Worm (Caenorhabditis elegans) whole organism, L2 larva: Measurements from ENCODE around the gene pph-4.2.
"Not testable (repeated sequence)": the region's sequence is repeated elsewhere in the genome, so short reads cannot be mapped to it uniquely, and the experiment has no call there.

Experiments used
- F13H6.1 ChIP-seq: sonication (generic microtip); optimal IDR thresholded peaks from 2 replicates; lab custom pipeline; 2016; ENCODE audit warnings: missing genetic modification characterization, missing compliant biosample characterization
- Y55F3AM.14 ChIP-seq: fragments of 200-800 bp; sonication (Bioruptor generic); optimal IDR thresholded peaks from 2 replicates; lab custom pipeline; 2018; ENCODE audit warnings: mild to moderate bottlenecking, missing genetic modification characterization, missing compliant biosample characterization
- ZK546.5 ChIP-seq: sonication (generic microtip); optimal IDR thresholded peaks from 2 replicates; lab custom pipeline; 2017; ENCODE audit warnings: missing biosample characterization, missing genetic modification characterization
- aly-2 ChIP-seq: fragments of 150-350 bp; optimal IDR thresholded peaks from 2 replicates; lab custom pipeline; 2014; ENCODE audit warnings: missing biosample characterization, missing genetic modification characterization
- ama-1 ChIP-seq: fragments of 150-350 bp; optimal IDR thresholded peaks from 2 replicates; lab custom pipeline; 2018; ENCODE audit warnings: inconsistent platforms
- blmp-1 ChIP-seq: sonication (generic microtip); optimal IDR thresholded peaks from 2 replicates; lab custom pipeline; 2017; ENCODE audit warnings: missing genetic modification characterization, mild to moderate bottlenecking, missing compliant biosample characterization, antibody characterized with exemption, moderate library complexity; ENCODE audit not compliant: insufficient read depth
- ceh-16 ChIP-seq: fragments of 150-350 bp; optimal IDR thresholded peaks from 2 replicates; lab custom pipeline; 2014; ENCODE audit warnings: missing biosample characterization, missing genetic modification characterization
- ceh-82 ChIP-seq: fragments of 150-350 bp; optimal IDR thresholded peaks from 2 replicates; lab custom pipeline; 2014; ENCODE audit warnings: missing biosample characterization, missing genetic modification characterization
- egl-27 ChIP-seq: sonication (generic microtip); optimal IDR thresholded peaks from 3 replicates; lab custom pipeline; 2017; ENCODE audit warnings: missing biosample characterization, missing genetic modification reagents, missing genetic modification characterization
- elt-1 ChIP-seq: fragments of 150-350 bp; optimal IDR thresholded peaks from 2 replicates; lab custom pipeline; 2014; ENCODE audit warnings: missing biosample characterization, missing genetic modification characterization
- elt-3 ChIP-seq: sonication (generic microtip); optimal IDR thresholded peaks from 2 replicates; lab custom pipeline; 2017; ENCODE audit warnings: missing biosample characterization, missing genetic modification characterization
- lin-11 ChIP-seq: fragments of 150-350 bp; sonication (generic microtip); optimal IDR thresholded peaks from 2 replicates; lab custom pipeline; 2014; ENCODE audit warnings: missing biosample characterization, missing genetic modification characterization, inconsistent platforms, mixed read lengths
- lin-13 ChIP-seq: fragments of 150-350 bp; optimal IDR thresholded peaks from 2 replicates; lab custom pipeline; 2014; ENCODE audit warnings: missing biosample characterization, missing genetic modification reagents, missing genetic modification characterization
- lsy-2 ChIP-seq, 2 experiments: fragments of 150-350 bp in 1 of 2; sonication (generic microtip) in 1 of 2; optimal IDR thresholded peaks; 2 replicates each; lab custom pipeline; 2014 to 2017; ENCODE audit warnings: missing biosample characterization in 2 of 2, missing genetic modification characterization in 2 of 2
- mab-5 ChIP-seq: fragments of 150-350 bp; optimal IDR thresholded peaks from 2 replicates; lab custom pipeline; 2014; ENCODE audit warnings: missing biosample characterization, missing genetic modification characterization
- mbf-1 ChIP-seq: sonication (generic microtip); optimal IDR thresholded peaks from 2 replicates; lab custom pipeline; 2017; ENCODE audit warnings: missing biosample characterization, missing genetic modification characterization
- mdl-1 ChIP-seq, 2 experiments: fragments of 150-350 bp in 1 of 2; sonication (generic microtip) in 1 of 2; optimal IDR thresholded peaks; 2 replicates each; lab custom pipeline; 2017; ENCODE audit warnings: missing biosample characterization in 2 of 2, missing genetic modification characterization in 2 of 2
- nhr-12 ChIP-seq: fragments of 150-350 bp; optimal IDR thresholded peaks from 2 replicates; lab custom pipeline; 2014; ENCODE audit warnings: missing biosample characterization, missing genetic modification characterization
- nhr-237 ChIP-seq: fragments of 150-350 bp; optimal IDR thresholded peaks from 2 replicates; lab custom pipeline; 2014; ENCODE audit warnings: missing biosample characterization, missing genetic modification characterization
- nhr-25 ChIP-seq: fragments of 150-350 bp; sonication (generic microtip); optimal IDR thresholded peaks from 3 replicates; lab custom pipeline; 2014; ENCODE audit warnings: missing biosample characterization, missing genetic modification characterization
- nhr-6 ChIP-seq: fragments of 150-350 bp; optimal IDR thresholded peaks from 2 replicates; lab custom pipeline; 2014; ENCODE audit warnings: missing biosample characterization, missing genetic modification characterization
- sem-4 ChIP-seq: fragments of 150-350 bp; optimal IDR thresholded peaks from 2 replicates; lab custom pipeline; 2014; ENCODE audit warnings: missing biosample characterization, missing genetic modification reagents, missing genetic modification characterization
- skn-1 ChIP-seq: sonication (generic microtip); optimal IDR thresholded peaks from 2 replicates; lab custom pipeline; 2017; ENCODE audit warnings: missing biosample characterization, missing genetic modification characterization
- snpc-4 ChIP-seq: fragments of 150-350 bp; optimal IDR thresholded peaks from 2 replicates; lab custom pipeline; 2014; ENCODE audit warnings: missing biosample characterization, missing genetic modification characterization
- unc-39 ChIP-seq: fragments of 150-350 bp; optimal IDR thresholded peaks from 2 replicates; lab custom pipeline; 2014; ENCODE audit warnings: missing biosample characterization, missing genetic modification characterization
- unc-55 ChIP-seq: fragments of 150-350 bp; sonication (generic microtip); optimal IDR thresholded peaks from 3 replicates; lab custom pipeline; 2014; ENCODE audit warnings: missing biosample characterization, missing genetic modification reagents, missing genetic modification characterization
- unc-62 ChIP-seq: fragments of 150-350 bp; optimal IDR thresholded peaks from 2 replicates; lab custom pipeline; 2014; ENCODE audit warnings: missing biosample characterization, missing genetic modification reagents, missing genetic modification characterization
- zag-1 ChIP-seq: fragments of 150-350 bp; optimal IDR thresholded peaks from 2 replicates; lab custom pipeline; 2014; ENCODE audit warnings: missing biosample characterization, missing genetic modification characterization
- ztf-1 ChIP-seq: fragments of 200-800 bp; sonication (Bioruptor generic); conservative IDR thresholded peaks from 2 replicates; pipeline ENCODE4 v1.3.6; 2022; ENCODE audit warnings: missing genetic modification characterization, missing compliant biosample characterization
- ztf-11 ChIP-seq: sonication (generic microtip); optimal IDR thresholded peaks from 2 replicates; lab custom pipeline; 2017; ENCODE audit warnings: missing biosample characterization, missing genetic modification characterization

Gene pph-4.2

DNA sequence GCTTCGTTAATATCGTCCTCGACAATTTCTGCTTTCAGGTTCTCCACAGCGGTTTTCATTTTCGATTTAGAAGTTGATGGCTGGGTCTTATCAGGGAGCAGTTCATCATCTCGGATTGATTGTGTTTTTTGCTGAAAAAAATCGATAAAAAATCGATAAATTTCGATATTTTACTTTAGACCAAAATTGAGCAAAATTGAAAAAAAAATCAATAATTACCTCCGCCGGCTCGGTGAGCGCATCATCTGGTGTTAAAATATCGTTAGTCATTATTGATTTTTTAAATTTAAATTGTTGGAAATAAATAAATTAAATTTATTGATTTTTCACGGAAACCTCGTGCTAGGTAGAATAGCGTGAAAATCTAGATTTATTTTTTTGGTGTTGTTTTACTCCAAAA is 18.0 kb upstream of the pph-4.2 start, which contains the start of gene Y49E10.10:
TSS of gene Y49E10.10 (plus strand) at position 381 of the 400 bp plus-strand sequence.
- TF ChIP-seq elt-1 (tag; lab: Kevin White, UChicago) (no peak), nhr-12 (tag; lab: Kevin White, UChicago) (no peak), blmp-1 (no peak), nhr-6 (tag; lab: Kevin White, UChicago) (no peak), skn-1 (tag; lab: Kevin White, UChicago) (no peak), sem-4 (tag; lab: Kevin White, UChicago) (no peak), nhr-237 (tag; lab: Kevin White, UChicago) (no peak), elt-3 (tag; lab: Kevin White, UChicago) (no peak), ceh-82 (tag; lab: Kevin White, UChicago) (no peak), ama-1 (lab: Kevin White, UChicago) (no peak)

DNA sequence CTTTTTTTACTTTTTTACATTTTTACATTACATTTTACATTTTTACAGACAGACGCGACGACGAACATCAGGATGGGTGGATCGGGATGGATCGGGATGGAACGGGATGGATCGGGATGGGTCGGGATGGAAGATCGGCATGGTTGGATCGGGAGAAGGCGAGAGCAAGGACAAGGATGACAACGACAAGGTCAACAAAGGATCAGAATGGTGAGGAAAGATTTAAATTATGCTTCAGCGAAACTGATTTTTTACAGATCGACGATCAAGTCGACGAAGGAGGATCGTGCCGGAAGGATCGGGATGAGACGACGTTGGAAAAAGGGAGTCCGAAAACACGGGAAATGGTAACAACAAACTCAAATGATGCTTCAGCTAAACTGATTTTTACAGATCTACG is 11.1 kb upstream of the pph-4.2 start:
- TF ChIP-seq skn-1 (tag; lab: Kevin White, UChicago) (no peak), lin-13 (GFP tag; lab: Kevin White, UChicago) (no peak), F13H6.1 (no peak), unc-55 (GFP tag; lab: Kevin White, UChicago) (no peak), ztf-1 (no peak), mbf-1 (tag; lab: Kevin White, UChicago) (no peak)

DNA sequence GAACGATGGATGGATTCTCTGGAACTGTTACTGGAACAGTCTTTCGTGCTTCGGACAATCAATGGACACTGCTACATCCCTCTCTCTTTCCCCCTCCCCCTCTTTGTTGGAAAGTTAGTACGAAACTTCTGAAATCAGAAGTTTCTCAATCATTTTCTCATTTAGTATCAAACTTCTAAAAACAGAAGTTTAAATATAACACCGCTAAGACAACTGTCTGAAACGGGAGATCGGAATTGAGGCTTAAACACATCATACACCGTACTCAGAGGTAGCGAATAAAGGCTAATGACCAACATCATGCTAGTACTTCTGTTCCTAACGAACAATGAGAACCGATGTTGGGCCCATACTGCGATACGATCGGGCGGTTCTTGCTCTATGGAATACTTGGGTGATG is 9.5 kb upstream of the pph-4.2 start, which contains the start of gene Y49E10.30:
TSS of gene Y49E10.30 (plus strand) at position 301 of the 400 bp plus-strand sequence.
- TF ChIP-seq Y55F3AM.14 (GFP tag; lab: Kevin White, UChicago); lsy-2 (tag; optimal IDR thresholded peaks at IDR 0.05; lab: Kevin White, UChicago); aly-2: not testable (repeated sequence)
- TF ChIP-seq, all 48 proteins: peak for 0; not testable (repeated sequence) for 48

DNA sequence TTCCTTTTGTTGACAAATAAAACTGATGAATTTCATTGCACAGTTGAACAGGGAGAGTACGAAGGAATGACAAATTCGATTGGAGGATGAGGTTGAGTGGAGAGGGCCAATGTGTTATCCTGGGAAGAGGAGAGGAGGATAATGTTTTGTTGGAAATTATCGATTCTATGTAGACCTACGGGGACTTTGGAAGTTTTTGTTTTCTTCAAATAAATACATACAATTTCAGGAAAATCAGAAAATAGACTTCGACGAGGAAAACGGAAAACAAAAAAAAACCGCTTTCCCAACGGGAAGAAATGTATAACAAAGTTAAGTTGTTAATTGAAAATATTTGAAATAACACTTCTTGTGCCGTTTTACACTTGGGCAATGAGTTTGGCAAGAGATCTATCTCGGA is 6.7 kb upstream of the pph-4.2 start, which contains the start of gene Y49E10.4:
TSS of gene Y49E10.4 (minus strand) at position 101 of the 400 bp plus-strand sequence.
- TF ChIP-seq snpc-4, lin-11, elt-3 (tag; lab: Kevin White, UChicago): not testable (repeated sequence)

DNA sequence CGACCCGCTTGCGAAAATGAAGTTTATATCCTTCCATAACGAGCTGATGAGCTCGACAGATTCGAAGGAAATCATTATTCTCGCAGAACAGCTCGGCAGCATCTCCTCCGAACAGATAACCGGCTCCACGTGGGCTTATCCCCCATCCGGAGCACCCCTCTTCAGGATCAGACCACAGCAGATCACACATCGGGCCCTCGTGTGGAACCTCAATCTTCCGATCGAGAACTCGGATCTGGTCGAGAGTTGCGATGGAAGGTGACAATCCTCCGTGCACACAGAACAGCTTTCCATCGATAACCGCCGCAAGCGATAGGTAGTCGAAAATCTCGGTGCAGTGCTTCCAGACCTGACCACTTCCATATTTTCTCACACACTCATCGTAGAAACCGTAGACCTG is 1.4 kb downstream of the pph-4.2 start:
- TF ChIP-seq ztf-1 (no peak), aly-2 (no peak), Y55F3AM.14 (GFP tag; lab: Kevin White, UChicago) (no peak), unc-55 (GFP tag; lab: Kevin White, UChicago) (no peak), elt-3 (tag; lab: Kevin White, UChicago) (no peak), F13H6.1 (no peak), zag-1 (tag; lab: Kevin White, UChicago) (no peak), ZK546.5 (tag; lab: Kevin White, UChicago) (no peak), mbf-1 (tag; lab: Kevin White, UChicago) (no peak), unc-39 (no peak)

DNA sequence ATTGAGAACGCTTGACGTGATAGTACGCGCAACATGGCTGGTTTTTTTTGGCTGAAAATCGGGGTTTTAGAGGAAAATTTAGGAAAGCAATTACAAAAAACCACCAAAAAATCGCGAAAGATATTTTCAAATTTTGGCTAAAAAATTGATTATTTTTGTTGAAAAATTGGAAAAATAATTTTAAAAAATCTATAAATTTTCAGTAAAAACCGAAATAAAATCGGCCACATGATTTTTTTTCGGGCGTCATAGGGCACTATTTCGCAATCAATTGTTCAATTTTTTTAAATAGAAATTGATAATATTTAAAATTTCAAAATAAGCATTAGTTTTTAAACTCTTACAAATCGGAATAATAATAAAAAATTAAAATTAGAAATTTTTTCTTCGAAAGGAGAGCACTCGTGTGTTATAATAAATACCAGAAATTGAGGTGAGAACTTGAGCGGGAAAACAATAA is 3.2 kb downstream of the pph-4.2 start, which contains the start of gene glrx-5:
TSS of gene glrx-5 (minus strand) at position 51 of the 460 bp plus-strand sequence.
- TF ChIP-seq egl-27 (tag; lab: Kevin White, UChicago) (no peak), F13H6.1 (no peak), ama-1 (lab: Kevin White, UChicago) (no peak), lsy-2 (tag; optimal IDR thresholded peaks at IDR 0.05; lab: Kevin White, UChicago) (no peak), mab-5 (tag; lab: Kevin White, UChicago) (no peak), mdl-1 (tag; optimal IDR thresholded peaks at IDR 0.05; lab: Kevin White, UChicago) (no peak), unc-55 (GFP tag; lab: Kevin White, UChicago) (no peak), elt-1 (tag; lab: Kevin White, UChicago) (no peak), snpc-4 (tag; lab: Kevin White, UChicago) (no peak), elt-3 (tag; lab: Kevin White, UChicago) (no peak), ceh-16 (no peak), unc-62 (GFP tag; lab: Kevin White, UChicago) (no peak)

DNA sequence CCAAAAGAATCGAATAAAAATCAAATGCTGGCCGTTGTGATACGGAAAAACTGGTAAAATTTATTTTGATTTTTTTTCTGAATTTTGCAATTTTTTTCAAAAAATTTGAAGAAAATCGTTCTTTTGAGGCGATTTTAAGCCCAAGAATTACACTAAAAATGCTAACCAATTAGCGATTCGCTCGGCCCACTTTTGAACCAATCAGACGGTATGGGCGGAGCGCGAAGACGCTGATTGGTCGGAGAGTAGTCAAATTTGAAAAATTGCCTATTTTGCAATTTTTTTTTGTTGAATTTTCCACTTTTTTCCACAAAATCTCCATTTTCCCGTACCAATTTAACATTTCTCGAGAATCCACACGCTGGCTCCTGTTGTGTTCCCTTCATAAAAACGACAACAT is 3.7 kb downstream of the pph-4.2 start:
- TF ChIP-seq unc-62 (GFP tag; lab: Kevin White, UChicago) (no peak), ztf-11 (no peak), nhr-25 (tag; lab: Kevin White, UChicago) (no peak)
